Fruit fly (Drosophila melanogaster) whole organism: ENCODE data around the gene spir.

ENCODE experiments used
- CG8478 ChIP-seq: fragments of >200 bp; optimal IDR thresholded peaks from 2 replicates; lab custom pipeline; 2018; ENCODE audit warnings: inconsistent platforms
- psq ChIP-seq: fragments of >200 bp; optimal IDR thresholded peaks from 2 replicates; lab custom pipeline; 2017

DNA sequence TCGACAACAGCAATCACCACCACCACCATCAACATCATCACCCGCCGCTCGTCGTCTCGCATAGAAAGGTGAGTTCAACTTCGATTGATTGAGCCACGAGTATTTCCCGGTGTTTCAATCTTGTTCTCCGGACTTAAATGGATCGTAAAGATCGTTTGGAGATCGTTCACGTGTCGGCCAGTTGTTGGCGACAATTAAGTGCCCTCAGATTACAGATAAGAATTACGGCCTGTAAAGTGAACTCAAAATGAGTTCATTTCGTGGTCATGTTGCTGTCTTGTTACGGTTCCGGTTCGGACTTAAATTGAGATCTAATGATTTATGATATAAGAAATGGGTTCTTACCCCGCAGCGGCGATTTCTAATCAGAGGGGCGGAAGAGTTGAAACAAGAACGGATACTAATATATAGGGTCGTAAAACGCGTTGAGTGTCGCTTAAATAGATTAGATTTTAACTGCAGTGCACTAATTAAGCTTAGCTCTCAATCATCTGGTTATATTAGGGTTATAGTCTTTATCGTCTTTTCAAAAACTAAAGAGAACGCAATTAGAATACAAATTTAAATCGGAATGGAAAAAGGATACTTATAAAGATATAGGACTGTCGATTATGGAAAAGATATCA, 11.1 kb downstream of the spir start:
- TF ChIP-seq psq (no peak), CG8478 (no peak)
